Fruit fly (Drosophila melanogaster): ENCODE results near the gene CG7810.

The CG7810 gene

dm6 chr2L:8279400-8280065, 31.5 kb downstream of the CG7810 start:
- TF ChIP-seq CG10348 (GFP tag; IDR thresholded peaks at IDR 0.05) (no peak), CG17806 (tag; optimal IDR thresholded peaks at IDR 0.05) (peak; percentile 94), CG8159 (tag; optimal IDR thresholded peaks at IDR 0.05) (peak; percentile 93), CG32121 (GFP tag; IDR thresholded peaks at IDR 0.05) (no peak), Pif1A (GFP tag; optimal IDR thresholded peaks at IDR 0.05) (peak; percentile 92), Ets98B (GFP tag; IDR thresholded peaks at IDR 0.05) (peak; percentile 77), rn (GFP tag; IDR thresholded peaks at IDR 0.05) (peak; percentile 60; the same call in 1 of the 2 replicates), CG4496 (GFP tag; IDR thresholded peaks at IDR 0.05) (peak; percentile 86), CG15710 (tag; optimal IDR thresholded peaks at IDR 0.05) (peak; percentile 91), EcR (GFP tag; optimal IDR thresholded peaks at IDR 0.05) (peak; percentile 72), gl (tag; optimal IDR thresholded peaks at IDR 0.05) (peak; percentile 88), fd96Ca (GFP tag; IDR thresholded peaks at IDR 0.05) (peak; percentile 85), Pif1B (GFP tag; optimal IDR thresholded peaks at IDR 0.05) (peak; percentile 92), CG8301 (tag; optimal IDR thresholded peaks at IDR 0.05) (peak; percentile 91), CG34367 (tag; optimal IDR thresholded peaks at IDR 0.05) (peak; percentile 93), CG14655 (GFP tag; optimal IDR thresholded peaks at IDR 0.05) (peak; percentile 94), CG9948 (tag; optimal IDR thresholded peaks at IDR 0.05) (peak; percentile 92), CG12605 (GFP tag; IDR thresholded peaks at IDR 0.05) (peak; percentile 77; the same call in 1 of the 2 replicates), Snoo (tag; optimal IDR thresholded peaks at IDR 0.05) (peak; percentile 92), D1 (tag; optimal IDR thresholded peaks at IDR 0.05) (peak; percentile 66), CG13204 (GFP tag; optimal IDR thresholded peaks at IDR 0.05) (peak; percentile 82)

DNA sequence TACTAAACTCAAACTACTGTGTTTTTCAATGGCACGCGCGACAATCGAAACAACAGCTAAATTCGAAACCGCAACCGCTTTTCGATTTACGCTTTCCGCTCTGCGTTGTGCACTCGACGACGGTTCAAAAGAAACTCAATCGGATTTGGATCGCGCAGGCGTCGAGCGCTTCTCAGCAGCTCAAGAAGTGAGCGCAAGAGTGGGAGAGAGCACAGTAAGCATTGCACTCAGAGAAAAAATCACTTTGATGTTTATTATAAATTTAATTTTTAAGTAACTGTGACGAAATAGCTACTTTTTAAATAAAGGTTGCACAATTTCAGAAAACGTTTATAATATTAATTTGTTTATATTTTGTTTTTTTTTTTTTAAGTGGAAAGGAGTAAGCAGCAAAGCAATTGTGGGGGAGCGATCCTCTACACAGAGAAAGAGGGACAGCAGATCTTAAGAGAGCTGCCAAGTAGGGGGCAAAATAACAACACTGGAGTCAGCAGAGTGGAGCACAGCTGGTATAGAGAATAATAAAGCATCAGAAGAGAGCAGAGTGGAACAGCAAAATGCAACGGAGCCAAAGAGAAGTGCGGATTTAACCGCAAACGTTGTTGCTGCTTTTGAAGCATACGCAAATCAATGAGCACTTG, 33.3 kb downstream of the CG7810 start:
- peak; percentile 98 for TF ChIP-seq CG15710 (tag; optimal IDR thresholded peaks at IDR 0.05)
- TF ChIP-seq CG32121 (GFP tag; IDR thresholded peaks at IDR 0.05) = peak; percentile 100
- peak; percentile 98 for TF ChIP-seq CG9948 (tag; optimal IDR thresholded peaks at IDR 0.05)
- TF ChIP-seq Snoo (tag; optimal IDR thresholded peaks at IDR 0.05) = peak; percentile 99
- peak; percentile 81 for TF ChIP-seq EcR (GFP tag; optimal IDR thresholded peaks at IDR 0.05)
- peak; percentile 93 for TF ChIP-seq CG10348 (GFP tag; IDR thresholded peaks at IDR 0.05)
- peak; percentile 99 for TF ChIP-seq CG14655 (GFP tag; optimal IDR thresholded peaks at IDR 0.05)
- TF ChIP-seq CG13204 (GFP tag; optimal IDR thresholded peaks at IDR 0.05) = peak; percentile 92
- TF ChIP-seq D1 (tag; optimal IDR thresholded peaks at IDR 0.05) = peak; percentile 98
- TF ChIP-seq CG4496 (GFP tag; IDR thresholded peaks at IDR 0.05) = peak; percentile 99
- TF ChIP-seq rn (GFP tag; IDR thresholded peaks at IDR 0.05) = peak; percentile 99
- TF ChIP-seq Pif1A (GFP tag; optimal IDR thresholded peaks at IDR 0.05) = peak; percentile 99
- TF ChIP-seq Ets98B (GFP tag; IDR thresholded peaks at IDR 0.05) = peak; percentile 99
- TF ChIP-seq Pif1B (GFP tag; optimal IDR thresholded peaks at IDR 0.05) = peak; percentile 100
- peak; percentile 98 for TF ChIP-seq CG8301 (tag; optimal IDR thresholded peaks at IDR 0.05)
- peak; percentile 98 for TF ChIP-seq CG8159 (tag; optimal IDR thresholded peaks at IDR 0.05)
- peak; percentile 98 for TF ChIP-seq fd96Ca (GFP tag; IDR thresholded peaks at IDR 0.05)
- TF ChIP-seq CG17806 (tag; optimal IDR thresholded peaks at IDR 0.05) = peak; percentile 99
- peak; percentile 93 for TF ChIP-seq gl (tag; optimal IDR thresholded peaks at IDR 0.05)
- TF ChIP-seq CG12605 (GFP tag; IDR thresholded peaks at IDR 0.05) = peak; percentile 100
- TF ChIP-seq CG34367 (tag; optimal IDR thresholded peaks at IDR 0.05) = peak; percentile 97

DNA sequence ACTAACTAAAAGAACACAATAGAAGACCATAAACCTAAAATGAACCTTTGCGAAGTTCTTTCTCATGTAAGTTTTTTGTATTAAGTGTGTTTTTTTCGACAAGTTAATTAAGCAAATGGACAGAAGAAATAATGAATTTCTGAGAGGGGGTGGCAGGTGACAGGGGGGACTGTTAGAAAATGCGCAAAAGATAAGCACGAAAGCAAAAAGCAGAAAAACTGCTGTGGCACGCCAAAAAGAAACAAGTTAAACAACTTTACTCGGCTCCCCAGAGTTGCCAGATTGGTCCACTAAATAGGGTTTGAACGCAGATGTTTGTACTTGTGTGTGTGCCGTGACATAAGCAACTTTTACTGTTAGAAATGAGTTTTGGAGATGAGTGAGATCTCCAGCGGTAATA, 34.1 kb downstream of the CG7810 start:
- TF ChIP-seq EcR (GFP tag; optimal IDR thresholded peaks at IDR 0.05) (no peak), Pif1B (GFP tag; optimal IDR thresholded peaks at IDR 0.05) (no peak), CG8159 (tag; optimal IDR thresholded peaks at IDR 0.05) (no peak), fd96Ca (GFP tag; IDR thresholded peaks at IDR 0.05) (no peak), CG9948 (tag; optimal IDR thresholded peaks at IDR 0.05) (no peak)

dm6 chr2L:8276287-8276686, 34.7 kb downstream of the CG7810 start:
- TF ChIP-seq Ets98B (GFP tag; IDR thresholded peaks at IDR 0.05) (no peak), gl (tag; optimal IDR thresholded peaks at IDR 0.05) (no peak), CG8301 (tag; optimal IDR thresholded peaks at IDR 0.05) (no peak), CG8159 (tag; optimal IDR thresholded peaks at IDR 0.05) (no peak), Pif1B (GFP tag; optimal IDR thresholded peaks at IDR 0.05) (no peak), CG9948 (tag; optimal IDR thresholded peaks at IDR 0.05) (no peak), CG15710 (tag; optimal IDR thresholded peaks at IDR 0.05) (no peak), CG12605 (GFP tag; IDR thresholded peaks at IDR 0.05) (no peak), D1 (tag; optimal IDR thresholded peaks at IDR 0.05) (no peak), CG4496 (GFP tag; IDR thresholded peaks at IDR 0.05) (no peak), fd96Ca (GFP tag; IDR thresholded peaks at IDR 0.05) (no peak), rn (GFP tag; IDR thresholded peaks at IDR 0.05) (no peak), CG14655 (GFP tag; optimal IDR thresholded peaks at IDR 0.05) (no peak), EcR (GFP tag; optimal IDR thresholded peaks at IDR 0.05) (no peak), CG10348 (GFP tag; IDR thresholded peaks at IDR 0.05) (no peak)

DNA sequence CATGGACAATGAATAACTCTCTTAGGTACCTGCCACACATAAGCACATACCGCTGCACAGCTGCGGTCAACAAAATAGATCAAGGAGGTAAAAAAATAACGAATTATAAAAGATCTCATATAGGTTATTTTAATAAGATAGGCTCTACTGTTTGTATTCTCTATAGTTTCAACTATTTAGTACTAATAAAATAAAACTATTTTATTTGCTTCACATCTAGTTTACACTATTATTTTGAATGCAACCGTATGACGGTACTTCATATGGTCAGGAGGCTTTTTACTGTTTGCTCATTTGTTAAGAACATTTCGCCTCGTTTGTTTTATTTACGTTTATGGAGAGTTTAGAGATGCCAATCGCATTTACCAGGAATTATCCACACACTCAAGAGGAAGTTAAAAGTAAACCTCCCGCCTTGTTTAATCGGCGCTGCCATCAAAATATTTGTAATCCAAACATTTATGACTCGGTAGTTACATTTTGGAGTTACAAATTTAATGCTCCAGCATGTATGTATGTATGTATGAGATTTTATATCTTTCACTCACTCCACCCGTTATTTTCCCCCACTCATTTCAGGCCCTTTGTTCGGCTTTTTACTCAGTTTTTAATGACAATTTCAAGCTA, 35.9 kb downstream of the CG7810 start:
- TF ChIP-seq CG10348 (GFP tag; IDR thresholded peaks at IDR 0.05) (no peak), EcR (GFP tag; optimal IDR thresholded peaks at IDR 0.05) (no peak), rn (GFP tag; IDR thresholded peaks at IDR 0.05) (peak; percentile 42; the same call in 1 of the 2 replicates), CG13204 (GFP tag; optimal IDR thresholded peaks at IDR 0.05) (no peak), CG4496 (GFP tag; IDR thresholded peaks at IDR 0.05) (peak; percentile 79), D1 (tag; optimal IDR thresholded peaks at IDR 0.05) (peak; percentile 22), CG8301 (tag; optimal IDR thresholded peaks at IDR 0.05) (peak; percentile 75), fd96Ca (GFP tag; IDR thresholded peaks at IDR 0.05) (no peak), CG14655 (GFP tag; optimal IDR thresholded peaks at IDR 0.05) (peak; percentile 80), CG9948 (tag; optimal IDR thresholded peaks at IDR 0.05) (peak; percentile 72), Pif1A (GFP tag; optimal IDR thresholded peaks at IDR 0.05) (peak; percentile 49), Pif1B (GFP tag; optimal IDR thresholded peaks at IDR 0.05) (peak; percentile 35), CG34367 (tag; optimal IDR thresholded peaks at IDR 0.05) (peak; percentile 64), CG15710 (tag; optimal IDR thresholded peaks at IDR 0.05) (peak; percentile 74), gl (tag; optimal IDR thresholded peaks at IDR 0.05) (no peak), CG17806 (tag; optimal IDR thresholded peaks at IDR 0.05) (peak; percentile 77), CG32121 (GFP tag; IDR thresholded peaks at IDR 0.05) (peak; percentile 74), Ets98B (GFP tag; IDR thresholded peaks at IDR 0.05) (peak; percentile 51), CG12605 (GFP tag; IDR thresholded peaks at IDR 0.05) (peak; percentile 82), Snoo (tag; optimal IDR thresholded peaks at IDR 0.05) (peak; percentile 30), CG8159 (tag; optimal IDR thresholded peaks at IDR 0.05) (peak; percentile 79)
